Fruit fly (Drosophila melanogaster): ENCODE results near the gene Sh.

Gene Sh

DNA sequence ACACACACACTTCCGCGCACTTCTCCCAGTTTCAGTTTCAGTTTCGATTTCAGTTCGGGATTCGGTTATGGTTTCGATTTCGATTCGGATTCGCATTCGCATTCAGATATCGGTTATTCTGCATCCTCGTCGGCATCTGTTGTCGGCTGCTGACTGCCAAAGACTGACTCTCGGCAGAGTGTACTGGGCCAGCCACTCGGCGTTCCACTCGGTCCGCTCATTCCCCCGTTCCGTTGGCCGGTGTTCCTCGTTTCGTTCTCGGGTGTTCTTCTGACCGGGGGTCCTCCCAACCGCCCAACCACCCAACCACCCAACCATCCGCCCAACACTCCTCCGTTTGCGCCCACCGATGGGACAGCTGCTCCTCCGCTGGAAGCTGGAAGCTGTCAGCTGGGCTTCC, 96.0 kb downstream of the Sh start:
- TF ChIP-seq cnc (optimal IDR thresholded peaks at IDR 0.05), result no peak
- no peak for TF ChIP-seq Mnt (GFP tag; optimal IDR thresholded peaks at IDR 0.05)
- no peak for TF ChIP-seq CG7045 (GFP tag; optimal IDR thresholded peaks at IDR 0.05)
- no peak for TF ChIP-seq CG7101 (tag; optimal IDR thresholded peaks at IDR 0.05)
- no peak for TF ChIP-seq Hr96 (GFP tag; optimal IDR thresholded peaks at IDR 0.05)
- no peak for TF ChIP-seq bab1 (GFP tag; optimal IDR thresholded peaks at IDR 0.05)
- no peak for TF ChIP-seq Clk (GFP tag; optimal IDR thresholded peaks at IDR 0.05)
- no peak for TF ChIP-seq cic (GFP tag; optimal IDR thresholded peaks at IDR 0.05)

dm6 chrX:17963008-17963744, 99.9 kb downstream of the Sh start:
- TF ChIP-seq kay (GFP tag; ENCODE audit: borderline replicate concordance) (peak; percentile 37), CG11617 (GFP tag; optimal IDR thresholded peaks at IDR 0.05) (no peak), Mnt (GFP tag; optimal IDR thresholded peaks at IDR 0.05) (no peak)

- TF ChIP-seq cnc (optimal IDR thresholded peaks at IDR 0.05) (no peak), cic (GFP tag; optimal IDR thresholded peaks at IDR 0.05) (no peak), Hr96 (GFP tag; optimal IDR thresholded peaks at IDR 0.05) (no peak), Crg-1 (GFP tag; optimal IDR thresholded peaks at IDR 0.05) (no peak), CG5204 (GFP tag; optimal IDR thresholded peaks at IDR 0.05) (no peak), Clk (GFP tag; optimal IDR thresholded peaks at IDR 0.05) (no peak), toe (GFP tag; optimal IDR thresholded peaks at IDR 0.05) (no peak), CG1620 (GFP tag; optimal IDR thresholded peaks at IDR 0.05) (no peak), CG7101 (tag; optimal IDR thresholded peaks at IDR 0.05) (no peak), CG12768 (GFP tag; optimal IDR thresholded peaks at IDR 0.05) (no peak), CG7045 (GFP tag; optimal IDR thresholded peaks at IDR 0.05) (no peak), tj (GFP tag; optimal IDR thresholded peaks at IDR 0.05) (no peak), ovo (GFP tag; optimal IDR thresholded peaks at IDR 0.05) (no peak), Mnt (GFP tag; optimal IDR thresholded peaks at IDR 0.05) (no peak)
These were observed 122.4 kb downstream of the Sh start for dm6 chrX:17940677-17941076.

- TF ChIP-seq pad (GFP tag; optimal IDR thresholded peaks at IDR 0.05), result no peak
- TF ChIP-seq kay (GFP tag; ENCODE audit: borderline replicate concordance), result peak; percentile 66
These were observed 139.0 kb downstream of the Sh start for dm6 chrX:17924034-17924433.

- TF ChIP-seq CG14711 (tag; optimal IDR thresholded peaks at IDR 0.05) (no peak), CG12768 (GFP tag; optimal IDR thresholded peaks at IDR 0.05) (no peak), CG11617 (GFP tag; optimal IDR thresholded peaks at IDR 0.05) (no peak), Hr96 (GFP tag; optimal IDR thresholded peaks at IDR 0.05) (no peak), kay (GFP tag; ENCODE audit: borderline replicate concordance) (no peak), CG5204 (GFP tag; optimal IDR thresholded peaks at IDR 0.05) (no peak), tj (GFP tag; optimal IDR thresholded peaks at IDR 0.05) (no peak), CG7101 (tag; optimal IDR thresholded peaks at IDR 0.05) (no peak), Mnt (GFP tag; optimal IDR thresholded peaks at IDR 0.05) (no peak)
These were observed 145.3 kb downstream of the Sh start for dm6 chrX:17917564-17918233.

DNA sequence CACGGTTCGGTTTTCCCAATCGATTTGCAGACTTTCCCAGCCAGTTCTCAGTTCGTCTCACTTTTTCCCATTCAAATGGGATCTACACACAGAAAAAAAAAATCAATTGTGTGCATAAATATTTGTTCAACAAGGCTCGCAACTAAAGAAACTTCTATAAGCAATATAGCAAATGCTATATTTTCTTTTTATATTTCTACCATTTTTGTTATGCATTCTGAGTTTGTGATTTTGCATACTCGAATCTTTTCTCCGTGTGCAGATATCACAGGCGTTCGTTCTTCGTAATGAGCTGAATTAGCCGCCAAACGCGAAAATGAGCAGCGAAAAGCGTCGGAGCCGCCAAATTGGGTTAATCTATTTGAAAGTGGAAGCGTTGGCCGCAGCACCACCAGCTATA, 147.1 kb downstream of the Sh start:
- no peak for TF ChIP-seq Hr96 (GFP tag; optimal IDR thresholded peaks at IDR 0.05)
- no peak for TF ChIP-seq CG12768 (GFP tag; optimal IDR thresholded peaks at IDR 0.05)
- no peak for TF ChIP-seq kay (GFP tag; ENCODE audit: borderline replicate concordance)
- TF ChIP-seq CG7101 (tag; optimal IDR thresholded peaks at IDR 0.05), result no peak
- TF ChIP-seq Mnt (GFP tag; optimal IDR thresholded peaks at IDR 0.05), result no peak

- TF ChIP-seq cic (GFP tag; optimal IDR thresholded peaks at IDR 0.05) (no peak), Clk (GFP tag; optimal IDR thresholded peaks at IDR 0.05) (no peak), Crg-1 (GFP tag; optimal IDR thresholded peaks at IDR 0.05) (no peak), Hr96 (GFP tag; optimal IDR thresholded peaks at IDR 0.05) (no peak), ovo (GFP tag; optimal IDR thresholded peaks at IDR 0.05) (no peak), CG7045 (GFP tag; optimal IDR thresholded peaks at IDR 0.05) (no peak), Mnt (GFP tag; optimal IDR thresholded peaks at IDR 0.05) (no peak), CG5204 (GFP tag; optimal IDR thresholded peaks at IDR 0.05) (no peak), cnc (optimal IDR thresholded peaks at IDR 0.05) (no peak), pad (GFP tag; optimal IDR thresholded peaks at IDR 0.05) (no peak), CG1620 (GFP tag; optimal IDR thresholded peaks at IDR 0.05) (no peak), kay (GFP tag; ENCODE audit: borderline replicate concordance) (no peak)
These were observed 148.5 kb downstream of the Sh start for dm6 chrX:17914508-17914907.

DNA sequence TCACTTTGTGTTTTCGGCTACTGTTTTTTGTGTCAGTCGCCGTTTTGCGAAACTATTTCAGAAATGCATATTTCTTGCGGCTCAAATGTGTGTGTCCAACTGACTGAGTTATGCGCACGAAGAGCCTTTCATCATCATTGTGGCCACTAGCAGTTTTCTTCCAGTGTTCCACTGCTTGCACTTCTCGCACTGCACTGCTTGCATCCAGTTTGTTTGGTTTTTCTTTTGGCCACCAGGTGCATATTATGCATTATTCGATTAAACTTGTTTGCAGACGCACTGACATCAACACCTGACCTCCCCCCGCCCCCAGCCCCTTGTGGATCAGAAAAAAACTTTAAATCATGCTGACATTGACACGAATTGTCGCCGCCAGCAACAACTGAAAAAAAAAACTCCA, 150.5 kb downstream of the Sh start:
- TF ChIP-seq CG14711 (tag; optimal IDR thresholded peaks at IDR 0.05), result no peak
- TF ChIP-seq Mnt (GFP tag; optimal IDR thresholded peaks at IDR 0.05), result no peak
- no peak for TF ChIP-seq CG33017 (tag; optimal IDR thresholded peaks at IDR 0.05)
- TF ChIP-seq CG12768 (GFP tag; optimal IDR thresholded peaks at IDR 0.05), result no peak
- TF ChIP-seq CG11617 (GFP tag; optimal IDR thresholded peaks at IDR 0.05), result no peak
- no peak for TF ChIP-seq pad (GFP tag; optimal IDR thresholded peaks at IDR 0.05)
- TF ChIP-seq cnc (optimal IDR thresholded peaks at IDR 0.05), result no peak
- TF ChIP-seq Crg-1 (GFP tag; optimal IDR thresholded peaks at IDR 0.05), result no peak
